Worm (Caenorhabditis elegans): Measurements from ENCODE around the gene C34C6.3.

DNA sequence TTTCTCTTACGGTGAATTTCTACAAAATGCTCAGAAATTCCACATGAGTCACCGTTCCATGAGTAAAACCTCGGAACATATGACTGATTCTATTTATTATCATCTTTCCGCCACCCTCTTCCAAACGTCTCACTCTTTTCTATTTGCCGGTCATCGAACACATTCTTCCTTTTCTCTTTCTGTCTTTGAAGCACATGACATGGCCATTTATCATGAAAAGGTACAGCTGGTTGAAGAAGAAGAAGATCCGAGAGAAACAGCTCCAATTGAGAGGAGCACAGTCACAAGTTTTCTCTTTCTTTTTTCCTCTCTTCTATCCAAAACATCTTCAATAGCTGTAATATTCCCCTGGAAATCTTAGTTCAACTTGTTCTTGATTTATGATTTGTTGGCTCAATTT lies 15.3 kb downstream of the C34C6.3 start, which contains the start of gene cup-16:
- TF ChIP-seq Y75B8A.6 (GFP tag; IDR thresholded peaks at IDR 0.05) (no peak), ceh-28 (tag; optimal IDR thresholded peaks at IDR 0.05) (no peak), ctbp-1 (GFP tag; IDR thresholded peaks at IDR 0.05) (no peak), zag-1 (tag; optimal IDR thresholded peaks at IDR 0.05) (no peak)
